Fruit fly (Drosophila melanogaster): ENCODE results near the gene Nemp.

Nemp gene

dm6 chrX:16691440-16691839, 36.6 kb upstream of the Nemp start (continued):
- TF ChIP-seq CG6276 (GFP tag; optimal IDR thresholded peaks at IDR 0.05) (peak; percentile 79), CG8319 (GFP tag; optimal IDR thresholded peaks at IDR 0.05) (peak; percentile 39), spab (GFP tag; optimal IDR thresholded peaks at IDR 0.05) (peak; percentile 34), CG16779 (tag; optimal IDR thresholded peaks at IDR 0.05) (peak; percentile 51), CG6808 (GFP tag; optimal IDR thresholded peaks at IDR 0.05) (peak; percentile 35), acj6 (GFP tag; optimal IDR thresholded peaks at IDR 0.05) (peak; percentile 78), fd85E (GFP tag; optimal IDR thresholded peaks at IDR 0.05) (no peak), CG32006 (GFP tag; optimal IDR thresholded peaks at IDR 0.05) (peak; percentile 84), ss (GFP tag; optimal IDR thresholded peaks at IDR 0.05) (peak; percentile 13 to 44), topi (GFP tag; optimal IDR thresholded peaks at IDR 0.05) (peak; percentile 73), CG8119 (GFP tag; IDR thresholded peaks at IDR 0.05) (peak; percentile 85), Eip93F (GFP tag; optimal IDR thresholded peaks at IDR 0.05) (no peak), vri (GFP tag; optimal IDR thresholded peaks at IDR 0.05) (peak; percentile 34)

dm6 chrX:16690499-16690898, 35.7 kb upstream of the Nemp start:
- peak; percentile 39 for TF ChIP-seq Ets96B (tag; optimal IDR thresholded peaks at IDR 0.05)
- TF ChIP-seq ss (GFP tag; optimal IDR thresholded peaks at IDR 0.05), result no peak
- TF ChIP-seq CG6163 (GFP tag; IDR thresholded peaks at IDR 0.05), result peak; percentile 49; the same call in 1 of the 3 replicates
- TF ChIP-seq Lpt (GFP tag; optimal IDR thresholded peaks at IDR 0.05), result peak; percentile 17
- TF ChIP-seq CG7368 (GFP tag; optimal IDR thresholded peaks at IDR 0.05), result no peak
- TF ChIP-seq OdsH (GFP tag; optimal IDR thresholded peaks at IDR 0.05), result peak; percentile 15
- peak; percentile 72 for TF ChIP-seq Eip78C (GFP tag)
- TF ChIP-seq Smox (GFP tag; optimal IDR thresholded peaks at IDR 0.05), result no peak
- peak; percentile 33 for TF ChIP-seq Sox14 (GFP tag; optimal IDR thresholded peaks at IDR 0.05)
- TF ChIP-seq Gug (GFP tag; IDR thresholded peaks at IDR 0.05), result peak; percentile 16; the same call in 1 of the 2 replicates
- TF ChIP-seq fd59A (GFP tag; optimal IDR thresholded peaks at IDR 0.05), result peak; percentile 6
- peak; percentile 43 for TF ChIP-seq pdm3 (GFP tag; optimal IDR thresholded peaks at IDR 0.05)
- TF ChIP-seq Hr4 (GFP tag; optimal IDR thresholded peaks at IDR 0.05), result peak; percentile 24
- TF ChIP-seq Hr39 (GFP tag; optimal IDR thresholded peaks at IDR 0.05), result no peak
- TF ChIP-seq CG32006 (GFP tag; optimal IDR thresholded peaks at IDR 0.05), result peak; percentile 17
- peak; percentile 48; the same call in 1 of the 2 replicates for TF ChIP-seq CG15336 (GFP tag; IDR thresholded peaks at IDR 0.05)
- peak; percentile 21 for TF ChIP-seq acj6 (GFP tag; optimal IDR thresholded peaks at IDR 0.05)
- TF ChIP-seq achi (GFP tag; optimal IDR thresholded peaks at IDR 0.05), result peak; percentile 44
- TF ChIP-seq CG10631 (GFP tag; optimal IDR thresholded peaks at IDR 0.05), result peak; percentile 36
- TF ChIP-seq CG6808 (GFP tag; optimal IDR thresholded peaks at IDR 0.05), result peak; percentile 13
- peak; percentile 25 for TF ChIP-seq Eip75B (GFP tag; optimal IDR thresholded peaks at IDR 0.05)
- peak; percentile 47 for TF ChIP-seq CG3919 (GFP tag; optimal IDR thresholded peaks at IDR 0.05)
- no peak for TF ChIP-seq Met (GFP tag; optimal IDR thresholded peaks at IDR 0.05)

dm6 chrX:16689966-16690365, 35.2 kb upstream of the Nemp start:
- TF ChIP-seq Met (GFP tag; optimal IDR thresholded peaks at IDR 0.05) (no peak), CG3032 (tag; optimal IDR thresholded peaks at IDR 0.05) (peak; percentile 5), CG6163 (GFP tag; IDR thresholded peaks at IDR 0.05) (0 out of 3 replicates have a peak, but pooled peaks have one; percentile 6), CG34406 (GFP tag; optimal IDR thresholded peaks at IDR 0.05) (no peak), Ets96B (tag; optimal IDR thresholded peaks at IDR 0.05) (peak; percentile 10), Eip78C (GFP tag) (peak; percentile 37), svp (GFP tag) (peak; percentile 9), OdsH (GFP tag; optimal IDR thresholded peaks at IDR 0.05) (no peak), CG8119 (GFP tag; IDR thresholded peaks at IDR 0.05) (peak; percentile 51; the same call in 1 of the 3 replicates), dsx (GFP tag; optimal IDR thresholded peaks at IDR 0.05; ENCODE audit: poor library complexity, severe bottlenecking) (peak; percentile 30)

DNA sequence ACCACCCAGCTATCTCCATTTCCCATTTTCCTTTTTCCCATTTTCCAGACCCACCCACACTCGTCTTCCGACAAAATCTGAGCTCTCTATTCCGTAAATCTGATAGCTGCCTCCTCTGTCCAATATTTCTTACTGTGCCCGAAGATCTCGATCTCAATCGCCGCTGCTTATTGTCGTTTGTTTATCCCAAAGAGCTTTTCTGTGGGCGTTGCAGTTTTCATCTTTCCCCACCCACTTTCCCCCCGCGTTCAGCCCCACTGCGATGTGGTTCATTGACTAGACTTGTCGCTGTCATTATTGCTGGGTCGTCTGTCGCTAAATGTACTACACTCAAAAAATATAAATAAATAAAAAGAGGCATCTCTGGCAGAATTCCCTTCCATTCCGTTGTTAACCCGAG, 34.5 kb upstream of the Nemp start:
- TF ChIP-seq topi (GFP tag; optimal IDR thresholded peaks at IDR 0.05) (no peak), CG16779 (tag; optimal IDR thresholded peaks at IDR 0.05) (no peak), Hr38 (GFP tag; optimal IDR thresholded peaks at IDR 0.05) (no peak), eg (GFP tag; IDR thresholded peaks at IDR 0.05) (no peak), CG6276 (GFP tag; optimal IDR thresholded peaks at IDR 0.05) (no peak), CG8319 (GFP tag; optimal IDR thresholded peaks at IDR 0.05) (no peak)
